Fruit fly (Drosophila melanogaster): ENCODE results near the gene CG34178.

dm6 chr2L:4403013-4403604 lies 30.6 kb upstream of the CG34178 start, which contains the start of gene Dim1:
- TF ChIP-seq CG8478 (optimal IDR thresholded peaks at IDR 0.05): no peak
- TF ChIP-seq CTCF (optimal IDR thresholded peaks at IDR 0.05): no peak
